Fruit fly (Drosophila melanogaster): ENCODE results near the gene CG16753.

DNA sequence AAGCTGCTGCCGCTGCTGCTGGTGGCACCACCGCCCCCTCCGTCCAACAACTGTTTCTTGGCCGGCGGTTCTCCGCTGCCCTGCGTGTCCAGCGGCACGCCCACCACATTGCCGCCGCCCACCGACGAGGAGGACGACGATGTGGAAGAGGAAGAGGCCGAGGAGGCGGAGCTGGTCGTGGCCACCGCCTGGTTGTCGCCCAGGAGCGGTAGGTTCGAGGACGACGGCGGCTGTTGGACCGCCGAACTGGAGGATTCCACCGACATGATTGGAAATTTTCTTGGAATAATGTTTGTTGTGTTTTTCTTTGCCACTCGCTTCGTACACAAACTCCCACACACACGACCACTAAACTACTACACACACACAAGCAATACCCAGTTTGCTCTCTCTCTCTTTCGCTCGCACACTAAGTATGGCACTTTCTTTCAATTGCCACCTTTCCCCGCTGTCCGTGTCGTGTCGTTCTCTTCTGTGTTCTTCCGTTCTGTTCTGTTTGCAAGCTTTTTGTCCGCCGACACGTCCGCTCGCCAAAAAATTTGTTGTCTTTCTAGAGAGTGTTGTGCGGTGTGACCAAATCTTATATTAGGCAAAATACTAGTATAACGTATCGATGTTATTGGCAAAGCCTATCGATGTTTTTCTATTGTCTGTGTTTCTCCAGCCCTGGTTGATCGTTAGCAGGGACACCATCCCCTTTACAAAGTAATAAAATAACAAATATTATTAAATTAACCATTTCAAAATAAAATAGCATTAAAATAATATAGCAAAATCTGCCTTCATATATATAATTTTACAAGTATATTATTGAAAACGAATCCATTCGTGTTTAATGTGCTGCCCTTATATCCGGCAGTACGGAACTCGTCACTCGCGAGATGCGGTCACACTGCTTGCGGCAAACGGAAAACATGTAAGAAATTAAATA lies 15.7 kb downstream of the CG16753 start, which contains the start of the genes CG32486 and PAN3:
- TF ChIP-seq CTCF (optimal IDR thresholded peaks at IDR 0.05): no peak
- TF ChIP-seq CG8478 (optimal IDR thresholded peaks at IDR 0.05): no peak

Data from S2 (cell line).